Worm (Caenorhabditis elegans) whole organism, L3 larva: ENCODE measurements around the gene decr-1.3.

ENCODE experiments used
- R02D3.7 ChIP-seq: fragments of 150-350 bp; optimal IDR thresholded peaks from 2 replicates; lab custom pipeline; 2014; ENCODE audit warnings: missing biosample characterization, missing genetic modification characterization
- ZK546.5 ChIP-seq: sonication (generic microtip); optimal IDR thresholded peaks from 2 replicates; lab custom pipeline; 2017; ENCODE audit warnings: missing biosample characterization, missing genetic modification characterization
- aly-2 ChIP-seq: fragments of 150-350 bp; optimal IDR thresholded peaks from 2 replicates; lab custom pipeline; 2014; ENCODE audit warnings: missing biosample characterization, missing genetic modification characterization
- ama-1 ChIP-seq: fragments of 150-350 bp; optimal IDR thresholded peaks from 2 replicates; lab custom pipeline; 2018
- ceh-16 ChIP-seq: sonication (generic microtip); optimal IDR thresholded peaks from 2 replicates; lab custom pipeline; 2017; ENCODE audit warnings: missing biosample characterization, missing genetic modification characterization
- ceh-82 ChIP-seq: fragments of 150-350 bp; optimal IDR thresholded peaks from 2 replicates; lab custom pipeline; 2014; ENCODE audit warnings: missing biosample characterization, missing genetic modification characterization
- egl-27 ChIP-seq: sonication (generic microtip); optimal IDR thresholded peaks from 4 replicates; lab custom pipeline; 2017; ENCODE audit warnings: missing biosample characterization, missing genetic modification reagents, missing genetic modification characterization
- egl-5 ChIP-seq: fragments of 150-350 bp; optimal IDR thresholded peaks from 2 replicates; lab custom pipeline; 2017; ENCODE audit warnings: missing biosample characterization, missing genetic modification reagents, missing genetic modification characterization, inconsistent platforms
- elt-1 ChIP-seq: fragments of 150-350 bp; optimal IDR thresholded peaks from 2 replicates; lab custom pipeline; 2014; ENCODE audit warnings: missing biosample characterization, missing genetic modification characterization
- elt-3 ChIP-seq, 3 experiments: fragments of 150-350 bp in 1 of 3; sonication (generic microtip) in 2 of 3; optimal IDR thresholded peaks; 2 replicates in 2 of 3; 4 replicates in 1 of 3; lab custom pipeline; 2014 to 2017; ENCODE audit warnings: missing biosample characterization in 3 of 3, missing genetic modification characterization in 3 of 3
- fkh-10 ChIP-seq: sonication (generic microtip); optimal IDR thresholded peaks from 2 replicates; lab custom pipeline; 2017; ENCODE audit warnings: missing biosample characterization, missing genetic modification reagents, missing genetic modification characterization
- fkh-2 ChIP-seq: fragments of 150-350 bp; optimal IDR thresholded peaks from 2 replicates; lab custom pipeline; 2014; ENCODE audit warnings: missing biosample characterization, missing genetic modification reagents, missing genetic modification characterization
- fos-1 ChIP-seq: fragments of 150-350 bp; optimal IDR thresholded peaks from 2 replicates; lab custom pipeline; 2014; ENCODE audit warnings: missing biosample characterization, missing genetic modification characterization
- hmg-11 ChIP-seq: sonication (generic microtip); optimal IDR thresholded peaks from 2 replicates; lab custom pipeline; 2016; ENCODE audit warnings: missing genetic modification characterization, missing compliant biosample characterization
- jun-1 ChIP-seq: fragments of 150-350 bp; optimal IDR thresholded peaks from 2 replicates; lab custom pipeline; 2014; ENCODE audit warnings: missing biosample characterization, missing genetic modification reagents, missing genetic modification characterization
- lin-15B ChIP-seq: fragments of 150-350 bp; optimal IDR thresholded peaks from 2 replicates; lab custom pipeline; 2014; ENCODE audit warnings: missing biosample characterization, missing genetic modification characterization
- lin-39 ChIP-seq: fragments of 150-350 bp; optimal IDR thresholded peaks from 2 replicates; lab custom pipeline; 2018; ENCODE audit warnings: missing biosample characterization, missing genetic modification reagents, missing genetic modification characterization
- lsy-12 ChIP-seq: sonication (generic microtip); optimal IDR thresholded peaks from 2 replicates; lab custom pipeline; 2016; ENCODE audit warnings: mild to moderate bottlenecking, missing genetic modification characterization, missing compliant biosample characterization
- mml-1 ChIP-seq: fragments of 150-350 bp; sonication (generic microtip); optimal IDR thresholded peaks from 3 replicates; lab custom pipeline; 2014; ENCODE audit warnings: missing biosample characterization, missing genetic modification characterization
- nfya-1 ChIP-seq: sonication (generic microtip); optimal IDR thresholded peaks from 2 replicates; lab custom pipeline; 2017; ENCODE audit warnings: missing genetic modification characterization, mild to moderate bottlenecking, missing compliant biosample characterization, antibody characterized with exemption, moderate library complexity; ENCODE audit not compliant: insufficient read depth
- nhr-11 ChIP-seq: fragments of 150-350 bp; optimal IDR thresholded peaks from 2 replicates; lab custom pipeline; 2014; ENCODE audit warnings: missing biosample characterization, missing genetic modification characterization
- nhr-12 ChIP-seq: fragments of 150-350 bp; optimal IDR thresholded peaks from 2 replicates; lab custom pipeline; 2014; ENCODE audit warnings: missing biosample characterization, missing genetic modification characterization
- nhr-23 ChIP-seq: fragments of 150-350 bp; optimal IDR thresholded peaks from 2 replicates; lab custom pipeline; 2014; ENCODE audit warnings: missing biosample characterization, missing genetic modification reagents, missing genetic modification characterization
- nhr-25 ChIP-seq: sonication (generic microtip); optimal IDR thresholded peaks from 2 replicates; lab custom pipeline; 2017; ENCODE audit warnings: missing biosample characterization, missing genetic modification characterization
- nhr-28 ChIP-seq: fragments of 150-350 bp; optimal IDR thresholded peaks from 2 replicates; lab custom pipeline; 2014; ENCODE audit warnings: missing biosample characterization, missing genetic modification characterization
- nhr-67 ChIP-seq: fragments of 150-350 bp; optimal IDR thresholded peaks from 2 replicates; lab custom pipeline; 2014; ENCODE audit warnings: missing biosample characterization, missing genetic modification characterization
- nhr-76 ChIP-seq: fragments of 150-350 bp; sonication (generic microtip); optimal IDR thresholded peaks from 5 replicates; lab custom pipeline; 2014; ENCODE audit warnings: missing biosample characterization, missing genetic modification characterization
- pqm-1 ChIP-seq: fragments of 150-350 bp; optimal IDR thresholded peaks from 2 replicates; lab custom pipeline; 2017; ENCODE audit warnings: missing biosample characterization, missing genetic modification characterization, inconsistent platforms
- sea-2 ChIP-seq: fragments of 150-350 bp; sonication (generic microtip); optimal IDR thresholded peaks from 4 replicates; lab custom pipeline; 2014; ENCODE audit warnings: missing biosample characterization, missing genetic modification reagents, missing genetic modification characterization
- skn-1 ChIP-seq: fragments of 150-350 bp; optimal IDR thresholded peaks from 2 replicates; lab custom pipeline; 2014; ENCODE audit warnings: missing biosample characterization, missing genetic modification characterization
- snpc-4 ChIP-seq: fragments of 150-350 bp; optimal IDR thresholded peaks from 2 replicates; lab custom pipeline; 2014; ENCODE audit warnings: missing biosample characterization, missing genetic modification characterization
- unc-39 ChIP-seq: sonication (generic microtip); optimal IDR thresholded peaks from 4 replicates; lab custom pipeline; 2017; ENCODE audit warnings: missing biosample characterization, missing genetic modification characterization
- unc-62 ChIP-seq: fragments of 150-350 bp; sonication (generic microtip); optimal IDR thresholded peaks from 4 replicates; lab custom pipeline; 2014; ENCODE audit warnings: missing biosample characterization, missing genetic modification reagents, missing genetic modification characterization
- zag-1 ChIP-seq: fragments of 150-350 bp; optimal IDR thresholded peaks from 2 replicates; lab custom pipeline; 2014; ENCODE audit warnings: missing biosample characterization, missing genetic modification characterization
- ztf-11 ChIP-seq: fragments of 150-350 bp; optimal IDR thresholded peaks from 2 replicates; lab custom pipeline; 2014; ENCODE audit warnings: missing biosample characterization, missing genetic modification characterization
- ztf-4 ChIP-seq: fragments of 150-350 bp; optimal IDR thresholded peaks from 2 replicates; lab custom pipeline; 2014; ENCODE audit warnings: missing biosample characterization, missing genetic modification characterization

Gene decr-1.3

DNA sequence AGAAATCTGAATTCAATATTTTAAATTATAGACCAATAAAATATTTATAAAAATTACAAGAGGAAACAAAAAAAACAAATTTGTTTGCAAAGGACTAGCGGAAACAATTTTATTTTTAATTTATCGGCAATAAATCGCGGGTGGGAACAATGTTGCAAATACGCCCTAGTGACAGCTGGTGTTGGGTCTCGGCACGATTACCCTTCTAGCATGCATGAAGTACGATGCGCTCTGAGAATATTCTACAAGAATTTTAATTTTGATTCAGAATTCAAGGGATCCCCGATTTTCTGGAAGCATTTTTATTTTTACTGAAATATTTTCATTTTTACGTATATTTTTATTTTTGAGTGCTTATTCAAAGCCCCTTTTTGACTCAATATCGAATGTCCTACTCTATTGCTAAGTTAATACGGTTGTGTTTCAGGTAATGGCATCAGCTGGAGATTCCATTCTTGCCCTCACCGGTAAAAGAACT is 11.7 kb upstream of the decr-1.3 start, which contains the start of the genes mig-5 and cct-1 (continued):
- TF ChIP-seq pqm-1 (tag; lab: Kevin White, UChicago) (peak; percentile 92), jun-1 (peak; percentile 95), egl-5 (tag; lab: Kevin White, UChicago) (peak; percentile 98), lsy-12 (tag; lab: Kevin White, UChicago) (peak; percentile 96)

ce11 chrII:8181437-8181836 is 8.1 kb upstream of the decr-1.3 start, which contains the start of gene dylt-3:
dylt-3 (plus strand) TSS chrII:8181737.
- TF ChIP-seq elt-3 (tag; optimal IDR thresholded peaks at IDR 0.05; lab: Kevin White, UChicago) (no peak), fkh-10 (GFP tag; lab: Kevin White, UChicago) (no peak)

DNA sequence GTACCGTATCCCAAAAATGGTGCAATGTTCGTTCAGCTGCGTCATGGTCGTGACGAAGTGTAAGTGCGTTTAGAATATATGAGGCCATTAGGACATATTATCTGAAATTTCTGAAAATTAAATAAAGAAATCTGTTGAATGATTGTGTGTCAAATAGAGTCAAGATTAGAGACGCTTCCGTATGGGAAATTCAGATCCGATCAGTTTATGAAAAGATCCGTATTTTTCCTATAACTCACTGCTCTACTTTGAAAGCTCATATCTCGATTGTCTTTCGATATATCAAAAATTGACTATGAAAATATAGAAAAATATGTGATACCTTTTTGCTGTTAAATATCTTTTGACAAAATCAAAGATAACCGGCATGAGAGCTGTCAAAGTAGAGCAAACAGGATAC is 6.9 kb upstream of the decr-1.3 start, which contains the start of gene T05C12.4:
T05C12.4 (minus strand) TSS at position 101 of the 400 bp plus-strand sequence.
- TF ChIP-seq jun-1 (no peak), hmg-11 (tag; lab: Kevin White, UChicago) (no peak), sea-2 (GFP tag; lab: Kevin White, UChicago) (no peak)

DNA sequence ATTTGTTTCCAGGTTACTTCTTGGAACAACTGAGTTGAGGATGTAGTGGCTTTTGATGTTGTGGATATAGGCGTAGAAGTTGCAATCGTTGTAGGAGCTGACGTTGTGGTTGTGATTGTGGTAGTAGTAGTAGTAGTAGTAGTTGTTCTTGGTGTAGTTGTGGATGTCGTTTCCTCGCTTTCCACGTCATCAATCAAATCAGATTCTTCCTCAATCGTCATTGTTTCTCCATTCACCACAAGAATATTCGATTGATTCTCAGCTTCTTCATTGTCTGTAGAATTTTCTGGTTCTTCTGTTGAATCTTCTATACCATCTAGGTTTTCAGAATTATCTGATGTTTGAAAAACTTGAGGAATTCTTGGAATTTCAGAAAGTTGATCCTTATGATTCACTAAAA is 5.3 kb upstream of the decr-1.3 start:
- TF ChIP-seq nhr-12 = no peak
- TF ChIP-seq ama-1 (lab: Kevin White, UChicago) = no peak
- TF ChIP-seq nhr-23 (tag; lab: Kevin White, UChicago) = no peak
- TF ChIP-seq lsy-12 (tag; lab: Kevin White, UChicago) = no peak
- TF ChIP-seq R02D3.7 (tag; lab: Kevin White, UChicago) = no peak
- no peak for TF ChIP-seq nhr-67
- no peak for TF ChIP-seq nhr-11 (tag; lab: Kevin White, UChicago)
- no peak for TF ChIP-seq skn-1 (tag; lab: Kevin White, UChicago)
- TF ChIP-seq elt-3 (tag; optimal IDR thresholded peaks at IDR 0.05; lab: Kevin White, UChicago) = no peak
- TF ChIP-seq ztf-11 (tag; lab: Kevin White, UChicago) = no peak
- no peak for TF ChIP-seq ceh-82
- TF ChIP-seq snpc-4 (tag; lab: Kevin White, UChicago) = no peak
- no peak for TF ChIP-seq nhr-28 (tag; lab: Kevin White, UChicago)
- TF ChIP-seq lin-39 (tag; lab: Kevin White, UChicago) = no peak
- no peak for TF ChIP-seq unc-62 (GFP tag; lab: Kevin White, UChicago)
- TF ChIP-seq elt-1 (tag; lab: Kevin White, UChicago) = no peak
- TF ChIP-seq zag-1 (tag; lab: Kevin White, UChicago) = no peak
- TF ChIP-seq egl-27 = no peak
- TF ChIP-seq, all 47 proteins: peak for 0

DNA sequence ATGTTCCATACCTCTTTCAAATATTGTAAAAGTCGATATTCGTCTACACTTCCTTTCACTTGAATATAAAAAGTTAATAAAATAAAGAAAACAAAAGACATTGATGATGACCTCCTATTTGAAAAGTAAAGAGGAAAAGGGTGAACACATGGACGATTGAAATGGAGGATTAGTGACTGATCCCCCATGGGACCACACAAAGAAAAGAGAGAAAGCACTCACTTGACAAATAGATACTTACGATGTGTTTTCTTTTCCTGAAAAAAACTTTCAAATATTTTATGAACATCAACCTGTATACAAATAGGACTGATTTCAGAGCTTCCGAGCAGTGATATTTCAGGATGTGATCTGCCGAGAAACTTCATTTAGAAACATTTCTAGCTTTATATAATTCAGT is 3.7 kb upstream of the decr-1.3 start, which contains the start of gene acr-14:
acr-14 (minus strand) TSS at position 101 of the 400 bp plus-strand sequence.
- TF ChIP-seq skn-1 (tag; lab: Kevin White, UChicago) = no peak
- no peak for TF ChIP-seq hmg-11 (tag; lab: Kevin White, UChicago)
- TF ChIP-seq egl-5 (tag; lab: Kevin White, UChicago) = no peak
- TF ChIP-seq zag-1 (tag; lab: Kevin White, UChicago) = no peak
- no peak for TF ChIP-seq lin-15B (tag; lab: Kevin White, UChicago)
- no peak for TF ChIP-seq ceh-82
- no peak for TF ChIP-seq nhr-11 (tag; lab: Kevin White, UChicago)
- TF ChIP-seq egl-27 = no peak
- no peak for TF ChIP-seq snpc-4 (tag; lab: Kevin White, UChicago)
- TF ChIP-seq ztf-4 = no peak
- no peak for TF ChIP-seq fos-1
- no peak for TF ChIP-seq fkh-2 (tag; lab: Kevin White, UChicago)
- no peak for TF ChIP-seq ceh-16 (tag; lab: Kevin White, UChicago)
- TF ChIP-seq nhr-12 = no peak
- no peak for TF ChIP-seq unc-39 (tag; lab: Kevin White, UChicago)
- no peak for TF ChIP-seq elt-3 (tag; optimal IDR thresholded peaks at IDR 0.05; lab: Kevin White, UChicago)
- TF ChIP-seq mml-1 (tag; lab: Kevin White, UChicago) = no peak
- TF ChIP-seq ztf-11 (tag; lab: Kevin White, UChicago) = no peak

- TF ChIP-seq aly-2 (no peak), ceh-82 (no peak), skn-1 (tag; lab: Kevin White, UChicago) (no peak), R02D3.7 (tag; lab: Kevin White, UChicago) (no peak), ceh-16 (tag; lab: Kevin White, UChicago) (no peak), nhr-76 (no peak), nhr-25 (tag; lab: Kevin White, UChicago) (no peak), nfya-1 (tag; lab: Kevin White, UChicago) (no peak), pqm-1 (tag; lab: Kevin White, UChicago) (no peak), ztf-11 (tag; lab: Kevin White, UChicago) (no peak), fkh-2 (tag; lab: Kevin White, UChicago) (no peak), elt-1 (tag; lab: Kevin White, UChicago) (no peak), mml-1 (tag; lab: Kevin White, UChicago) (no peak), lin-39 (tag; lab: Kevin White, UChicago) (no peak), ZK546.5 (tag; lab: Kevin White, UChicago) (no peak)
These were observed 799 bp upstream of the decr-1.3 start for ce11 chrII:8174148-8174547.
